Fruit fly (Drosophila melanogaster) whole organism, pupa: ENCODE results near the gene CG2147.

Experiments used
- CG12605 ChIP-seq: fragments of 200-800 bp; sonication (Bioruptor generic); IDR thresholded peaks from 2 replicates; pipeline ENCODE4 v1.3.6; 2022; ENCODE audit warnings: missing biosample characterization, missing genetic modification characterization
- CG17806 ChIP-seq: fragments of 200-800 bp; sonication (Bioruptor generic); optimal IDR thresholded peaks from 2 replicates; lab custom pipeline; 2018; ENCODE audit warnings: missing biosample characterization, mild to moderate bottlenecking, missing genetic modification characterization, moderate library complexity
- CG34367 ChIP-seq: fragments of 200-800 bp; sonication (Bioruptor generic); optimal IDR thresholded peaks from 2 replicates; lab custom pipeline; 2018; ENCODE audit warnings: missing biosample characterization, mild to moderate bottlenecking, missing genetic modification characterization
- CG4496 ChIP-seq: fragments of 200-800 bp; sonication (Bioruptor generic); IDR thresholded peaks from 3 replicates; pipeline ENCODE4 v1.3.6; 2022; ENCODE audit warnings: missing biosample characterization, missing genetic modification characterization
- Pif1B ChIP-seq: fragments of 200-800 bp; sonication (Bioruptor generic); optimal IDR thresholded peaks from 3 replicates; lab custom pipeline; 2016; ENCODE audit warnings: missing biosample characterization, missing genetic modification characterization
- Snoo ChIP-seq: fragments of 200-800 bp; sonication (Bioruptor generic); optimal IDR thresholded peaks from 3 replicates; lab custom pipeline; 2017; ENCODE audit warnings: missing biosample characterization, mild to moderate bottlenecking, missing genetic modification characterization, inconsistent platforms

dm6 chrX:8273799-8274484 lies 33.5 kb downstream of the CG2147 start, which contains the start of gene CG15343:
- peak; percentile 11 for TF ChIP-seq CG17806 (tag; lab: Kevin White, UChicago)
- no peak for TF ChIP-seq Pif1B (GFP tag; lab: Kevin White, UChicago)
- TF ChIP-seq CG4496 = no peak; the same call in 2 of the 3 replicates
- TF ChIP-seq Snoo (tag; lab: Kevin White, UChicago) = peak; percentile 44
- peak; percentile 20 for TF ChIP-seq CG34367
- TF ChIP-seq CG12605 (GFP tag; lab: Robert Waterston, UW) = no peak
